Worm (Caenorhabditis elegans) whole organism, young adult: ENCODE results near the gene AH10.4.

Experiments
- F22D6.2 ChIP-seq: sonication (generic microtip); optimal IDR thresholded peaks from 2 replicates; lab custom pipeline; 2016; ENCODE audit warnings: mild to moderate bottlenecking, missing genetic modification characterization, missing compliant biosample characterization
- F52B5.7 ChIP-seq: sonication (generic microtip); optimal IDR thresholded peaks from 2 replicates; lab custom pipeline; 2016; ENCODE audit warnings: mild to moderate bottlenecking, missing genetic modification characterization, missing compliant biosample characterization
- F55B11.4 ChIP-seq: sonication (generic microtip); optimal IDR thresholded peaks from 2 replicates; lab custom pipeline; 2016; ENCODE audit warnings: missing compliant biosample characterization, missing genetic modification characterization, borderline replicate concordance; ENCODE audit not compliant: insufficient read depth
- T26A5.8 ChIP-seq: sonication (generic microtip); optimal IDR thresholded peaks from 2 replicates; lab custom pipeline; 2016; ENCODE audit warnings: missing genetic modification characterization, missing compliant biosample characterization
- ama-1 ChIP-seq, 3 experiments: fragments of 150-350 bp in 1 of 3; sonication (generic microtip) in 2 of 3; optimal IDR thresholded peaks; 2 replicates each; lab custom pipeline; 2014 to 2018; ENCODE audit warnings: missing biosample characterization in 2 of 3, missing genetic modification characterization in 2 of 3, missing genetic modification reagents in 2 of 3
- attf-3 ChIP-seq: fragments of 200-800 bp; sonication (Bioruptor generic); conservative IDR thresholded peaks from 2 replicates; pipeline ENCODE4 v1.3.6; 2022; ENCODE audit warnings: missing genetic modification reagents, missing genetic modification characterization, missing compliant biosample characterization
- ceh-79 ChIP-seq: sonication (generic microtip); optimal IDR thresholded peaks from 2 replicates; lab custom pipeline; 2017; ENCODE audit warnings: mild to moderate bottlenecking, missing genetic modification characterization, missing compliant biosample characterization
- ceh-91 ChIP-seq: fragments of 200-800 bp; sonication (Bioruptor generic); IDR thresholded peaks from 2 replicates; pipeline ENCODE4 v1.3.6; 2022; ENCODE audit warnings: missing genetic modification reagents, missing genetic modification characterization, missing compliant biosample characterization
- nfyb-1 ChIP-seq: fragments of 200-800 bp; sonication (Bioruptor generic); IDR thresholded peaks from 2 replicates; pipeline ENCODE4 v1.3.6; 2022; ENCODE audit warnings: missing genetic modification reagents, missing genetic modification characterization, missing compliant biosample characterization
- unc-62 ChIP-seq: fragments of 150-350 bp; optimal IDR thresholded peaks from 2 replicates; lab custom pipeline; 2014; ENCODE audit warnings: missing biosample characterization, missing genetic modification reagents, missing genetic modification characterization

- no peak for TF ChIP-seq attf-3 (GFP tag; lab: Robert Waterston, UW)
- TF ChIP-seq F52B5.7 (tag; lab: Kevin White, UChicago) = no peak
- TF ChIP-seq ama-1 (optimal IDR thresholded peaks at IDR 0.05; lab: Kevin White, UChicago) = no peak
- TF ChIP-seq ama-1 (GFP tag; optimal IDR thresholded peaks at IDR 0.05; lab: Kevin White, UChicago) = no peak
- no peak for TF ChIP-seq T26A5.8
- no peak for TF ChIP-seq ceh-79
- TF ChIP-seq F22D6.2 (tag; lab: Kevin White, UChicago) = no peak
- no peak for TF ChIP-seq F55B11.4 (tag; lab: Kevin White, UChicago)
- no peak for TF ChIP-seq unc-62 (GFP tag; lab: Kevin White, UChicago)
- TF ChIP-seq nfyb-1 (GFP tag; lab: Robert Waterston, UW) = no peak
- TF ChIP-seq ceh-91 (GFP tag; lab: Robert Waterston, UW) = no peak
These were observed 8.5 kb upstream of the AH10.4 start, which contains the start of gene acs-10 for ce11 chrV:14146199-14146598.
